Fruit fly (Drosophila melanogaster): Measurements from ENCODE around the gene CG42488.

Gene CG42488

dm6 chr3R:25466166-25466565, 16.7 kb upstream of the CG42488 start:
- TF ChIP-seq GATAd (GFP tag; optimal IDR thresholded peaks at IDR 0.05) (no peak), Rel (GFP tag; optimal IDR thresholded peaks at IDR 0.05) (no peak), Rel (tag; optimal IDR thresholded peaks at IDR 0.05) (peak; percentile 98), dsf (GFP tag; optimal IDR thresholded peaks at IDR 0.05; ENCODE audit: borderline replicate concordance) (no peak)

dm6 chr3R:25471853-25472634, 10.9 kb upstream of the CG42488 start:
- no peak for TF ChIP-seq sage (GFP tag; optimal IDR thresholded peaks at IDR 0.05)
- TF ChIP-seq Jra (GFP tag; optimal IDR thresholded peaks at IDR 0.05) = no peak
- no peak for TF ChIP-seq lola (GFP tag; optimal IDR thresholded peaks at IDR 0.05)
- TF ChIP-seq woc (GFP tag; optimal IDR thresholded peaks at IDR 0.05) = no peak
- no peak for TF ChIP-seq GATAd (GFP tag; optimal IDR thresholded peaks at IDR 0.05)
- no peak for TF ChIP-seq tai (GFP tag; optimal IDR thresholded peaks at IDR 0.05)
- TF ChIP-seq fru (GFP tag; optimal IDR thresholded peaks at IDR 0.05) = no peak
- TF ChIP-seq Dfd (GFP tag; optimal IDR thresholded peaks at IDR 0.05) = no peak
- peak; percentile 98 for TF ChIP-seq psq (GFP tag; optimal IDR thresholded peaks at IDR 0.05)
- no peak for TF ChIP-seq Hnf4 (GFP tag; optimal IDR thresholded peaks at IDR 0.05)
- TF ChIP-seq Rel (GFP tag; optimal IDR thresholded peaks at IDR 0.05) = peak; percentile 17
- no peak for TF ChIP-seq Rel (tag; optimal IDR thresholded peaks at IDR 0.05)
- no peak for TF ChIP-seq CG32264 (GFP tag; optimal IDR thresholded peaks at IDR 0.05)
- TF ChIP-seq rgr (GFP tag; optimal IDR thresholded peaks at IDR 0.05) = peak; percentile 16

- TF ChIP-seq br (GFP tag; optimal IDR thresholded peaks at IDR 0.05) (peak; percentile 98), Hr78 (GFP tag; optimal IDR thresholded peaks at IDR 0.05) (no peak), Vsx2 (GFP tag; optimal IDR thresholded peaks at IDR 0.05; ENCODE audit: partially characterized antibody) (no peak), OdsH (GFP tag; optimal IDR thresholded peaks at IDR 0.05) (peak; percentile 96), CG9705 (GFP tag; optimal IDR thresholded peaks at IDR 0.05) (peak; percentile 92), dmrt93B (GFP tag; optimal IDR thresholded peaks at IDR 0.05) (peak; percentile 95), Dif (GFP tag; optimal IDR thresholded peaks at IDR 0.05; ENCODE audit: partially characterized antibody) (peak; percentile 71), Abd-B (GFP tag; optimal IDR thresholded peaks at IDR 0.05) (no peak), sage (GFP tag; optimal IDR thresholded peaks at IDR 0.05) (peak; percentile 89), brk (GFP tag; optimal IDR thresholded peaks at IDR 0.05) (no peak), dl (GFP tag; optimal IDR thresholded peaks at IDR 0.05; ENCODE audit: insufficient read depth in 1 of 2, partially characterized antibody in 2 of 2) (peak in 1 of 2 experiments; percentile 33), pan (optimal IDR thresholded peaks at IDR 0.05) (no peak), Sp1 (GFP tag; optimal IDR thresholded peaks at IDR 0.05) (peak; percentile 94), Rel (GFP tag; optimal IDR thresholded peaks at IDR 0.05) (peak; percentile 42), Rel (tag; optimal IDR thresholded peaks at IDR 0.05) (peak; percentile 85), Jra (GFP tag; optimal IDR thresholded peaks at IDR 0.05) (peak; percentile 97), tai (GFP tag; optimal IDR thresholded peaks at IDR 0.05) (no peak), h (GFP tag; optimal IDR thresholded peaks at IDR 0.05) (peak; percentile 98), GATAd (GFP tag; optimal IDR thresholded peaks at IDR 0.05) (peak; percentile 95), woc (GFP tag; optimal IDR thresholded peaks at IDR 0.05) (peak; percentile 98), HLH106 (tag; optimal IDR thresholded peaks at IDR 0.05) (peak; percentile 96), dsf (GFP tag; optimal IDR thresholded peaks at IDR 0.05; ENCODE audit: borderline replicate concordance) (peak; percentile 92), CG32264 (GFP tag; optimal IDR thresholded peaks at IDR 0.05) (peak; percentile 91), Hr83 (GFP tag; optimal IDR thresholded peaks at IDR 0.05; ENCODE audit: poor library complexity, severe bottlenecking) (peak; percentile 95), jim (GFP tag; optimal IDR thresholded peaks at IDR 0.05) (peak; percentile 50), usp (GFP tag; optimal IDR thresholded peaks at IDR 0.05) (no peak), Dfd (GFP tag; optimal IDR thresholded peaks at IDR 0.05) (no peak), Mio (GFP tag; optimal IDR thresholded peaks at IDR 0.05) (peak; percentile 67), lola (GFP tag; optimal IDR thresholded peaks at IDR 0.05) (no peak), Myc (optimal IDR thresholded peaks at IDR 0.05) (peak; percentile 47), foxo (GFP tag; optimal IDR thresholded peaks at IDR 0.05) (peak; percentile 85 to 98), psq (GFP tag; optimal IDR thresholded peaks at IDR 0.05) (peak; percentile 88), CrebA (GFP tag; optimal IDR thresholded peaks at IDR 0.05; ENCODE audit: borderline replicate concordance) (no peak), fru (GFP tag; optimal IDR thresholded peaks at IDR 0.05) (peak; percentile 98), ey (GFP tag; optimal IDR thresholded peaks at IDR 0.05) (peak; percentile 98), N (GFP tag; optimal IDR thresholded peaks at IDR 0.05) (no peak), rgr (GFP tag; optimal IDR thresholded peaks at IDR 0.05) (peak; percentile 96), Hnf4 (GFP tag; optimal IDR thresholded peaks at IDR 0.05) (peak; percentile 96), sv (GFP tag; optimal IDR thresholded peaks at IDR 0.05) (peak; percentile 99)
These were observed 10.0 kb upstream of the CG42488 start, which contains the start of the genes Fur1 and Vps33B for dm6 chr3R:25472635-25473552. Gene Fur1 (minus strand): TSS chr3R:25473058. Gene Vps33B (plus strand): TSS chr3R:25473490.
